Worm (Caenorhabditis elegans) whole organism, late embryonic: ENCODE measurements around the gene str-145.

ENCODE experiments used
- C08G9.2 ChIP-seq: sonication (generic microtip); optimal IDR thresholded peaks from 2 replicates; lab custom pipeline; 2016; ENCODE audit warnings: mild to moderate bottlenecking, missing genetic modification characterization, moderate library complexity, missing compliant biosample characterization
- C38D4.7 ChIP-seq: fragments of 200-800 bp; sonication (Bioruptor generic); optimal IDR thresholded peaks from 2 replicates; lab custom pipeline; 2018; ENCODE audit warnings: mild to moderate bottlenecking, missing genetic modification characterization, moderate library complexity, missing compliant biosample characterization
- F13H6.1 ChIP-seq: sonication (generic microtip); optimal IDR thresholded peaks from 2 replicates; lab custom pipeline; 2016; ENCODE audit warnings: missing genetic modification characterization, missing compliant biosample characterization
- K09A11.1 ChIP-seq: sonication (generic microtip); optimal IDR thresholded peaks from 2 replicates; lab custom pipeline; 2017; ENCODE audit warnings: antibody characterized with exemption, mild to moderate bottlenecking, missing genetic modification characterization, missing compliant biosample characterization; ENCODE audit not compliant: insufficient read depth
- T23F11.4 ChIP-seq: fragments of 200-800 bp; sonication (Bioruptor generic); optimal IDR thresholded peaks from 2 replicates; lab custom pipeline; 2018; ENCODE audit warnings: mild to moderate bottlenecking, missing genetic modification characterization, missing compliant biosample characterization
- ama-1 ChIP-seq: fragments of 150-350 bp; optimal IDR thresholded peaks from 2 replicates; lab custom pipeline; 2014
- ceh-22 ChIP-seq: sonication (generic microtip); optimal IDR thresholded peaks from 2 replicates; lab custom pipeline; 2017; ENCODE audit warnings: missing biosample characterization, missing genetic modification characterization
- ceh-30 ChIP-seq: fragments of 150-350 bp; optimal IDR thresholded peaks from 2 replicates; lab custom pipeline; 2014; ENCODE audit warnings: missing biosample characterization, missing genetic modification characterization
- ceh-45 ChIP-seq: fragments of 200-800 bp; sonication (Bioruptor generic); IDR thresholded peaks from 2 replicates; pipeline ENCODE4 v1.3.6; 2022; ENCODE audit warnings: missing genetic modification reagents, missing genetic modification characterization, missing compliant biosample characterization
- ceh-6 ChIP-seq: fragments of 200-800 bp; sonication (Bioruptor generic); optimal IDR thresholded peaks from 2 replicates; lab custom pipeline; 2018; ENCODE audit warnings: mild to moderate bottlenecking, missing genetic modification characterization, missing compliant biosample characterization
- ceh-9 ChIP-seq: sonication (generic microtip); optimal IDR thresholded peaks from 2 replicates; lab custom pipeline; 2016; ENCODE audit warnings: mild to moderate bottlenecking, missing genetic modification characterization, inconsistent platforms, missing compliant biosample characterization
- elt-4 ChIP-seq: sonication (generic microtip); optimal IDR thresholded peaks from 2 replicates; lab custom pipeline; 2016; ENCODE audit warnings: missing genetic modification characterization, missing compliant biosample characterization
- ets-4 ChIP-seq: sonication (generic microtip); optimal IDR thresholded peaks from 2 replicates; lab custom pipeline; 2016; ENCODE audit warnings: missing genetic modification characterization, missing compliant biosample characterization
- eyg-1 ChIP-seq: sonication (generic microtip); optimal IDR thresholded peaks from 2 replicates; lab custom pipeline; 2016; ENCODE audit warnings: missing genotype, missing genetic modification characterization, missing compliant biosample characterization
- fax-1 ChIP-seq: sonication (generic microtip); optimal IDR thresholded peaks from 2 replicates; lab custom pipeline; 2016; ENCODE audit warnings: missing genotype, missing genetic modification characterization, missing compliant biosample characterization
- fkh-10 ChIP-seq: fragments of 150-350 bp; optimal IDR thresholded peaks from 2 replicates; lab custom pipeline; 2014; ENCODE audit warnings: missing biosample characterization, missing genetic modification reagents, missing genetic modification characterization
- fkh-6 ChIP-seq: sonication (generic microtip); optimal IDR thresholded peaks from 2 replicates; lab custom pipeline; 2016; ENCODE audit warnings: missing genetic modification characterization, missing compliant biosample characterization
- gmeb-2 ChIP-seq: sonication (generic microtip); optimal IDR thresholded peaks from 2 replicates; lab custom pipeline; 2016; ENCODE audit warnings: missing genetic modification characterization, inconsistent platforms, missing compliant biosample characterization
- hlh-13 ChIP-seq: fragments of 200-800 bp; sonication (Bioruptor generic); optimal IDR thresholded peaks from 2 replicates; lab custom pipeline; 2018; ENCODE audit warnings: mild to moderate bottlenecking, missing genetic modification characterization, missing compliant biosample characterization
- hlh-30 ChIP-seq: sonication (generic microtip); optimal IDR thresholded peaks from 2 replicates; lab custom pipeline; 2017; ENCODE audit warnings: antibody characterized with exemption, missing genetic modification characterization, missing compliant biosample characterization; ENCODE audit not compliant: insufficient read depth
- lim-6 ChIP-seq: sonication (generic microtip); optimal IDR thresholded peaks from 2 replicates; lab custom pipeline; 2016; ENCODE audit warnings: missing genetic modification characterization, missing compliant biosample characterization
- lin-11 ChIP-seq: fragments of 200-800 bp; sonication (Bioruptor generic); optimal IDR thresholded peaks from 2 replicates; lab custom pipeline; 2018; ENCODE audit warnings: mild to moderate bottlenecking, missing genetic modification characterization, missing compliant biosample characterization
- nfya-1 ChIP-seq: sonication (generic microtip); optimal IDR thresholded peaks from 2 replicates; lab custom pipeline; 2017; ENCODE audit warnings: missing genetic modification characterization, mild to moderate bottlenecking, missing compliant biosample characterization, antibody characterized with exemption, moderate library complexity
- nhr-11 ChIP-seq: fragments of 150-350 bp; optimal IDR thresholded peaks from 2 replicates; lab custom pipeline; 2014; ENCODE audit warnings: missing biosample characterization, missing genetic modification characterization
- nhr-232 ChIP-seq: sonication (generic microtip); optimal IDR thresholded peaks from 2 replicates; lab custom pipeline; 2016; ENCODE audit warnings: missing genetic modification characterization, missing compliant biosample characterization
- odd-2 ChIP-seq: sonication (generic microtip); optimal IDR thresholded peaks from 2 replicates; lab custom pipeline; 2017; ENCODE audit warnings: antibody characterized with exemption, mild to moderate bottlenecking, missing genetic modification characterization, missing compliant biosample characterization
- pag-3 ChIP-seq: sonication (generic microtip); optimal IDR thresholded peaks from 2 replicates; lab custom pipeline; 2016; ENCODE audit warnings: missing compliant biosample characterization, missing genetic modification characterization, borderline replicate concordance
- pat-9 ChIP-seq: fragments of 200-800 bp; sonication (Bioruptor generic); optimal IDR thresholded peaks from 2 replicates; lab custom pipeline; 2018; ENCODE audit warnings: mild to moderate bottlenecking, missing genetic modification characterization, moderate library complexity, missing compliant biosample characterization
- pax-1 ChIP-seq: fragments of 150-350 bp; optimal IDR thresholded peaks from 2 replicates; lab custom pipeline; 2014; ENCODE audit warnings: missing biosample characterization, missing genetic modification characterization
- pha-2 ChIP-seq: sonication (generic microtip); optimal IDR thresholded peaks from 2 replicates; lab custom pipeline; 2017; ENCODE audit warnings: mild to moderate bottlenecking, missing genetic modification characterization, missing compliant biosample characterization
- rnt-1 ChIP-seq: sonication (generic microtip); optimal IDR thresholded peaks from 2 replicates; lab custom pipeline; 2016; ENCODE audit warnings: missing genetic modification characterization, missing compliant biosample characterization
- sox-2 ChIP-seq: fragments of 200-800 bp; sonication (Bioruptor generic); IDR thresholded peaks from 2 replicates; pipeline ENCODE4 v1.3.6; 2022; ENCODE audit warnings: missing genetic modification reagents, missing genetic modification characterization, missing compliant biosample characterization
- sox-4 ChIP-seq: sonication (generic microtip); optimal IDR thresholded peaks from 2 replicates; lab custom pipeline; 2017; ENCODE audit warnings: mild to moderate bottlenecking, missing genetic modification characterization, inconsistent platforms, missing compliant biosample characterization
- syd-9 ChIP-seq: sonication (generic microtip); optimal IDR thresholded peaks from 2 replicates; lab custom pipeline; 2016; ENCODE audit warnings: mild to moderate bottlenecking, missing genetic modification characterization, moderate library complexity, missing compliant biosample characterization
- tbx-7 ChIP-seq: sonication (generic microtip); optimal IDR thresholded peaks from 2 replicates; lab custom pipeline; 2016; ENCODE audit warnings: missing genotype, missing genetic modification characterization, missing compliant biosample characterization
- ttx-3 ChIP-seq: sonication (generic microtip); optimal IDR thresholded peaks from 2 replicates; lab custom pipeline; 2016; ENCODE audit warnings: missing genetic modification reagents, missing genetic modification characterization, missing compliant biosample characterization
- unc-3 ChIP-seq, 2 experiments: fragments of 200-800 bp in 1 of 2; sonication (Bioruptor generic) in 1 of 2; sonication (generic microtip) in 1 of 2; conservative IDR thresholded peaks in 1 of 2; optimal IDR thresholded peaks in 1 of 2; 2 replicates each; pipeline versions ENCODE4 v1.3.6 to Lab custom; 2016 to 2022; ENCODE audit warnings: missing compliant biosample characterization in 2 of 2, missing genetic modification characterization in 2 of 2, missing genetic modification reagents in 1 of 2
- unc-55 ChIP-seq: sonication (generic microtip); optimal IDR thresholded peaks from 2 replicates; lab custom pipeline; 2017; ENCODE audit warnings: missing biosample characterization, missing genetic modification reagents, missing genetic modification characterization

The str-145 gene

ce11 chrV:8110816-8111215 lies 12.7 kb upstream of the str-145 start:
- no peak for TF ChIP-seq pat-9 (tag; lab: Kevin White, UChicago)
- no peak for TF ChIP-seq ttx-3 (tag; lab: Kevin White, UChicago)
- no peak for TF ChIP-seq fkh-10 (GFP tag; lab: Kevin White, UChicago)
- no peak for TF ChIP-seq rnt-1
- no peak for TF ChIP-seq hlh-13 (GFP tag; lab: Kevin White, UChicago)
- no peak for TF ChIP-seq C38D4.7 (GFP tag; lab: Kevin White, UChicago)
- TF ChIP-seq, all 69 proteins: peak for 0

DNA sequence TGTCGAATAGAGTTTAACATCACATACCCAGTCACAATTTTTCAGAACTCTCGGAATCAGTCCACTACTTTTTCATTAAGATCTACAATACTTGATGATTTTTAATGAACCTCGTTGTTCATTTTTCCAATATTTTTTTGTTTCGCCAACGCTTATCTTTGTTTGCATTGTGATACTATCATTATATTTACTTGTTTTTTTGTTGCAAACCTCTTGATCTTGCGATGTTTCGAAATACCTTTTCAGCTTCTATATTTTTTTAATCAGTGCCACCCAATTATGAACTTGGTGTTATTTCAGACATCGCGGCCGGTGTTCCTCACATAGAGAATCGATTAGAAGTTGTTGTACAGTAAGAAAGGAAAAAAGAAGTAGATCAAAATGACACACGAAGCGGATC lies 10.5 kb upstream of the str-145 start, which contains the start of gene myo-5:
Gene myo-5 (plus strand): TSS at position 301 of the 400 bp plus-strand sequence.
- no peak for TF ChIP-seq ceh-22 (tag; lab: Kevin White, UChicago)
- no peak for TF ChIP-seq lin-11

DNA sequence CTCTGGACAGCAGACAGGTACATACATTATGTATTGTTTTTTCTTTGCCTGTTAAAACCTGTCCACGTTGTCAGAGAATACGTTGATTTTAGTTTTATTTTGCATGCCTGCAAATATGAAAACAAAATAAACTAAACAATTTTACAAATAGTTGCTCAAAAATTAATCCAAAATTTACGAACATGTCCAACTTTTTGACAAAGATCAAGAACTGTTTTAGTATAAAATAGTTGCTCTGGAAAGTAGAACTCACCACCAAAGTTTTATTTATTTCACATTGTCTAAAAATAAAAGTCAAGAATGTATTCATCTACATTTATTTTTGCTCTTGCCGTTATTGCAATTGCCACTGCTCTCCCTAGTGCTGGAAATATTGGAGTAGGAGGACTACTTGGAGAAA lies 6.3 kb upstream of the str-145 start, which contains the start of gene srlf-16:
Gene srlf-16 (plus strand): TSS at position 301 of the 400 bp plus-strand sequence.
- no peak for TF ChIP-seq ceh-9 (tag; lab: Kevin White, UChicago)
- no peak for TF ChIP-seq C08G9.2
- TF ChIP-seq nhr-11 (tag; lab: Kevin White, UChicago): no peak
- TF ChIP-seq ceh-30: no peak
- TF ChIP-seq C38D4.7 (GFP tag; lab: Kevin White, UChicago): no peak
- TF ChIP-seq elt-4: no peak
- TF ChIP-seq fax-1 (tag; lab: Kevin White, UChicago): no peak
- TF ChIP-seq rnt-1: no peak
- TF ChIP-seq nfya-1: no peak
- no peak for TF ChIP-seq eyg-1 (tag; lab: Kevin White, UChicago)
- no peak for TF ChIP-seq sox-2 (GFP tag; lab: Robert Waterston, UW)
- TF ChIP-seq pha-2 (tag; lab: Kevin White, UChicago): no peak
- no peak for TF ChIP-seq hlh-30
- no peak for TF ChIP-seq syd-9
- TF ChIP-seq, all 69 proteins: peak for 0

DNA sequence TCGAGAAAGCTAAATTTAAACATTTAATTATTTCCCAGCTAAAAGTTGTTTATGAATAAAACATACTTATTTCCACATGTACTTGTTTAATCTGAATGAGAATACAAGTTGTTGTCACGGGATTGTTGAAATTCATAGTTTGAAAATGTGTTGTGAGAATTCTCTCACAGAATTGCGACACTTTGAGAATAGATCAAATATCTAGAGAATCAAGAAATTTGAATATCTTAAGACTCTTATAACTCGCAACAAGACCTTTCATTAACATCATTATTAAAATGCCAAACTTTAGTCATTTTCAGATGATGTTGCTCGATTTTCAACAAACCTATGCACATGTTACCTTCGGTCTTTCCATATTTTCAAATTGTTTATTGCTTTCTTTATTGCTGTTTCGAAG lies 4.8 kb upstream of the str-145 start, which contains the start of gene str-90:
Gene str-90 (plus strand): TSS at position 301 of the 400 bp plus-strand sequence.
- no peak for TF ChIP-seq T23F11.4 (GFP tag; lab: Kevin White, UChicago)

DNA sequence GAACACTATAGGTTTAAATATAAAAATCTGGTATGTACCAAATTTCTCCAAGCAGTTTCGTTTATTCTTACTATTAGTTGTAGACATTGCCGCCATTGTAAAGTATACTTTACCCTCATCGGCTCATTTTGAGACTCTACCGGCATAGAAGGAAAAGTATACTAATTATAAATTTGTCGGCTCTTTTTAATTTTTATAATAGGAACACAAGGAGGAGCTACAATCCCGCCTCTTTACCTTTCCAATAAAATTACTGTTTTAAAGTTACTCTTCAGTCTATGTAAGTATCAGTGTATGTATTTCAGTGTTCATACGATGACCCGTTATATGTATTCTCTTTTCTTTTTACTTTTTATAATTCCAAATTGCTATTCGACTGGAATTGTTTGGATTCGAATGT lies 1.2 kb upstream of the str-145 start, which contains the start of gene sdz-23:
Gene sdz-23 (plus strand): TSS at position 301 of the 400 bp plus-strand sequence.
- TF ChIP-seq T23F11.4 (GFP tag; lab: Kevin White, UChicago) (no peak), odd-2 (tag; lab: Kevin White, UChicago) (no peak), hlh-30 (no peak), pat-9 (tag; lab: Kevin White, UChicago) (no peak), ama-1 (lab: Kevin White, UChicago) (no peak), pax-1 (tag; lab: Kevin White, UChicago) (no peak)
- TF ChIP-seq, all 69 proteins: peak for 0

ce11 chrV:8095378-8095777 lies 2.8 kb downstream of the str-145 start, which contains the start of gene str-146:
Gene str-146 (minus strand): TSS chrV:8095478.
- no peak for TF ChIP-seq tbx-7 (tag; lab: Kevin White, UChicago)
- TF ChIP-seq F13H6.1: no peak
- no peak for TF ChIP-seq lin-11
- TF ChIP-seq, all 69 proteins: peak for 0

DNA sequence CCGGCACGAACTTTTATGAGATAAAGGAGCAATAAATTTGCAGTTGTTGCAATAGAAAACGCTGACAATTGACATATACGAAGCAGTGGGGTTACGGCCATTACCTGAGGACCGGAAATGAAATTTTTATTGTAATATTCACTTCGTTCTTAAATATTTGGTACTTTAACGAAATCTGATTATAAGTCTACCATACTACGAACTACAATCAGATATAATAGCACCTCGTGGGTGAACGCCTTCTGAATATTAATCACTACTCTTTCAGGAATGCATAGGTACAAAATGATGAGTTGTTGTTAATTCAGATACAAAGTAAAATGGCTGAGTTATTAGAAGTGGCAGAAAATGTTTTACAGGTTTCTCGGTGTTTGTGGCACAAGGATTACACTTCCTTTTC lies 5.8 kb downstream of the str-145 start, which contains the start of gene str-129:
Gene str-129 (minus strand): TSS at position 101 of the 400 bp plus-strand sequence.
- TF ChIP-seq sox-4 (no peak), lim-6 (tag; lab: Kevin White, UChicago) (no peak), ets-4 (tag; lab: Kevin White, UChicago) (no peak), nhr-232 (tag; lab: Kevin White, UChicago) (no peak), ceh-6 (GFP tag; lab: Kevin White, UChicago) (no peak), elt-4 (no peak), pag-3 (tag; lab: Kevin White, UChicago) (no peak), fkh-6 (tag; lab: Kevin White, UChicago) (no peak), unc-55 (GFP tag; lab: Kevin White, UChicago) (no peak), hlh-13 (GFP tag; lab: Kevin White, UChicago) (no peak), pat-9 (tag; lab: Kevin White, UChicago) (no peak), gmeb-2 (tag; lab: Kevin White, UChicago) (no peak), ama-1 (lab: Kevin White, UChicago) (no peak), ceh-45 (GFP tag; lab: Robert Waterston, UW) (no peak), ceh-9 (tag; lab: Kevin White, UChicago) (no peak), nfya-1 (no peak), unc-3 (GFP tag; conservative IDR thresholded peaks at IDR 0.05; lab: Robert Waterston, UW) (no peak), unc-3 (tag; optimal IDR thresholded peaks at IDR 0.05; lab: Kevin White, UChicago) (no peak), K09A11.1 (no peak)
